Worm (Caenorhabditis elegans) whole organism, L3 larva: ENCODE data around the gene nhr-91.

Experiments used
- R02D3.7 ChIP-seq: fragments of 150-350 bp; optimal IDR thresholded peaks from 2 replicates; lab custom pipeline; 2014; ENCODE audit warnings: missing biosample characterization, missing genetic modification characterization
- aly-2 ChIP-seq: fragments of 150-350 bp; optimal IDR thresholded peaks from 2 replicates; lab custom pipeline; 2014; ENCODE audit warnings: missing biosample characterization, missing genetic modification characterization
- ama-1 ChIP-seq: fragments of 150-350 bp; optimal IDR thresholded peaks from 2 replicates; lab custom pipeline; 2018
- daf-12 ChIP-seq: fragments of 150-350 bp; optimal IDR thresholded peaks from 2 replicates; lab custom pipeline; 2014; ENCODE audit warnings: missing biosample characterization, missing genetic modification reagents, missing genetic modification characterization
- elt-1 ChIP-seq: fragments of 150-350 bp; optimal IDR thresholded peaks from 2 replicates; lab custom pipeline; 2014; ENCODE audit warnings: missing biosample characterization, missing genetic modification characterization
- fkh-10 ChIP-seq: sonication (generic microtip); optimal IDR thresholded peaks from 2 replicates; lab custom pipeline; 2017; ENCODE audit warnings: missing biosample characterization, missing genetic modification reagents, missing genetic modification characterization
- lin-39 ChIP-seq: fragments of 150-350 bp; optimal IDR thresholded peaks from 2 replicates; lab custom pipeline; 2018; ENCODE audit warnings: missing biosample characterization, missing genetic modification reagents, missing genetic modification characterization
- lsy-12 ChIP-seq: sonication (generic microtip); optimal IDR thresholded peaks from 2 replicates; lab custom pipeline; 2016; ENCODE audit warnings: mild to moderate bottlenecking, missing genetic modification characterization, missing compliant biosample characterization
- nhr-25 ChIP-seq: sonication (generic microtip); optimal IDR thresholded peaks from 2 replicates; lab custom pipeline; 2017; ENCODE audit warnings: missing biosample characterization, missing genetic modification characterization
- pha-4 ChIP-seq: fragments of 150-350 bp; optimal IDR thresholded peaks from 2 replicates; lab custom pipeline; 2014; ENCODE audit warnings: missing biosample characterization, missing genetic modification reagents, missing genetic modification characterization
- skn-1 ChIP-seq: fragments of 150-350 bp; optimal IDR thresholded peaks from 2 replicates; lab custom pipeline; 2014; ENCODE audit warnings: missing biosample characterization, missing genetic modification characterization
- zag-1 ChIP-seq: fragments of 150-350 bp; optimal IDR thresholded peaks from 2 replicates; lab custom pipeline; 2014; ENCODE audit warnings: missing biosample characterization, missing genetic modification characterization
- ztf-4 ChIP-seq: fragments of 150-350 bp; optimal IDR thresholded peaks from 2 replicates; lab custom pipeline; 2014; ENCODE audit warnings: missing biosample characterization, missing genetic modification characterization

- TF ChIP-seq aly-2 (tag; lab: Kevin White, UChicago) (no peak), lin-39 (tag; lab: Kevin White, UChicago) (no peak), zag-1 (tag; lab: Kevin White, UChicago) (no peak), R02D3.7 (tag; lab: Kevin White, UChicago) (peak; percentile 63), elt-1 (tag; lab: Kevin White, UChicago) (peak; percentile 19), lsy-12 (tag; lab: Kevin White, UChicago) (peak; percentile 70), daf-12 (tag; lab: Kevin White, UChicago) (no peak), ama-1 (peak; percentile 4), ztf-4 (tag; lab: Kevin White, UChicago) (peak; percentile 67), fkh-10 (GFP tag; lab: Kevin White, UChicago) (no peak), pha-4 (tag; lab: Kevin White, UChicago) (peak; percentile 90), nhr-25 (tag; lab: Kevin White, UChicago) (peak; percentile 98), skn-1 (peak; percentile 73)
Observed at ce11 chrX:15274827-15275761, 34.1 kb upstream of the nhr-91 start.
